Fruit fly (Drosophila melanogaster): Measurements from ENCODE around the gene CG17440.

Gene CG17440

DNA sequence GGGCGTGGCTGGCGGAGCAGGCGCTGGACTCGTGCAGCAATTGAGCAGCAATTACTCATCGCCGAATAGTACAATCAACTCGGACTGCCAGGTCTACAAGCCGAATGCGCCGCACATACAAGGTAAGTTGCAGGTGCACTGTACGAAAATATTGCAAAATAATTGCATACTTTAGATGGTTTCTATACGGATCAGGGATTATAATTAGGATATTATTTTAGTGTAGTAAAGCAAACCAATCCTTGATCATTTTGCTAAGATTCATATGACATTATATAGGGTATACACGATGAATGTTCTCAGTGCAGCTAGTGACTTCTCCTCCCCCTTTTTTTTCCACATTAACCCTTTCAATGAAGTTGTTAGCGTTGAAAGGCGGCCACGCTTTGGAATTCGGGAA is 25.8 kb upstream of the CG17440 start (continued):
- no peak for TF ChIP-seq Doc2 (GFP tag; IDR thresholded peaks at IDR 0.05)
- no peak for TF ChIP-seq Side (GFP tag; optimal IDR thresholded peaks at IDR 0.05)
- TF ChIP-seq CG10431 (GFP tag; optimal IDR thresholded peaks at IDR 0.05) = no peak
- no peak for TF ChIP-seq CG3281 (GFP tag; optimal IDR thresholded peaks at IDR 0.05)
- TF ChIP-seq CG13123 (GFP tag; optimal IDR thresholded peaks at IDR 0.05) = no peak
- no peak for TF ChIP-seq CG6175 (GFP tag; IDR thresholded peaks at IDR 0.05)
- TF ChIP-seq sens (GFP tag) = peak; percentile 84
- TF ChIP-seq CG17328 (GFP tag; IDR thresholded peaks at IDR 0.05) = peak; percentile 56; the same call in 1 of the 2 replicates
- no peak for TF ChIP-seq oc (tag; optimal IDR thresholded peaks at IDR 0.05)
- no peak for TF ChIP-seq Rfx (GFP tag; IDR thresholded peaks at IDR 0.05)
- no peak for TF ChIP-seq NFAT (GFP tag; IDR thresholded peaks at IDR 0.05)
- TF ChIP-seq Dll (GFP tag; IDR thresholded peaks at IDR 0.05; ENCODE audit: partially characterized antibody) = no peak
- no peak for TF ChIP-seq ERR (GFP tag; optimal IDR thresholded peaks at IDR 0.05)
- TF ChIP-seq Nf-YB (GFP tag; optimal IDR thresholded peaks at IDR 0.05) = no peak
- TF ChIP-seq CG10543 (GFP tag; optimal IDR thresholded peaks at IDR 0.05) = no peak
- no peak for TF ChIP-seq CG8359 (GFP tag; optimal IDR thresholded peaks at IDR 0.05; ENCODE audit: borderline replicate concordance)
- TF ChIP-seq lola (GFP tag; optimal IDR thresholded peaks at IDR 0.05) = peak in 1 of 3 experiments; percentile 51
- TF ChIP-seq ash1 (GFP tag; optimal IDR thresholded peaks at IDR 0.05) = no peak
- peak; percentile 11 for TF ChIP-seq CG30403 (GFP tag; optimal IDR thresholded peaks at IDR 0.05)
- TF ChIP-seq CG16815 (GFP tag; optimal IDR thresholded peaks at IDR 0.05) = peak; percentile 19
- peak; percentile 57; the same call in 1 of the 3 replicates for TF ChIP-seq ci (GFP tag; IDR thresholded peaks at IDR 0.05)
- TF ChIP-seq Bdp1 (GFP tag; optimal IDR thresholded peaks at IDR 0.05) = no peak
- TF ChIP-seq HLH3B (GFP tag; IDR thresholded peaks at IDR 0.05) = no peak; the same call in 1 of the 2 replicates
- TF ChIP-seq CG2712 (tag; optimal IDR thresholded peaks at IDR 0.05) = peak; percentile 57
- TF ChIP-seq cwo (GFP tag; optimal IDR thresholded peaks at IDR 0.05) = no peak
- peak; percentile 35 for TF ChIP-seq CG12391 (tag; optimal IDR thresholded peaks at IDR 0.05)
- no peak for TF ChIP-seq vfl (GFP tag; optimal IDR thresholded peaks at IDR 0.05)
- TF ChIP-seq hth (optimal IDR thresholded peaks at IDR 0.05) = no peak
- peak; percentile 57; the same call in 1 of the 2 replicates for TF ChIP-seq ara (GFP tag; IDR thresholded peaks at IDR 0.05)
- TF ChIP-seq CG33557 (GFP tag; optimal IDR thresholded peaks at IDR 0.05) = no peak
- no peak for TF ChIP-seq CG34376 (GFP tag; optimal IDR thresholded peaks at IDR 0.05)
- TF ChIP-seq p53 (GFP tag; optimal IDR thresholded peaks at IDR 0.05) = no peak
- TF ChIP-seq CG17829 (tag; optimal IDR thresholded peaks at IDR 0.05) = peak; percentile 15
- no peak for TF ChIP-seq CG9215 (GFP tag; IDR thresholded peaks at IDR 0.05)
- peak; percentile 36 for TF ChIP-seq CG15601 (tag; optimal IDR thresholded peaks at IDR 0.05)
- TF ChIP-seq sug (tag; optimal IDR thresholded peaks at IDR 0.05) = no peak
- TF ChIP-seq CG4328 (GFP tag; optimal IDR thresholded peaks at IDR 0.05) = no peak
- peak in 1 of 2 experiments; percentile 62 for TF ChIP-seq bsh (GFP tag; optimal IDR thresholded peaks at IDR 0.05)
- peak; percentile 1 for TF ChIP-seq CG13775 (GFP tag; optimal IDR thresholded peaks at IDR 0.05)
- no peak for TF ChIP-seq CG6765 (GFP tag; optimal IDR thresholded peaks at IDR 0.05)
- no peak for TF ChIP-seq CG1647 (GFP tag; optimal IDR thresholded peaks at IDR 0.05)
- TF ChIP-seq CG3726 (GFP tag; IDR thresholded peaks at IDR 0.05) = no peak
- TF ChIP-seq Sox100B (GFP tag; optimal IDR thresholded peaks at IDR 0.05) = no peak
- no peak for TF ChIP-seq TFAM (GFP tag; optimal IDR thresholded peaks at IDR 0.05)
- TF ChIP-seq CG32772 (GFP tag; IDR thresholded peaks at IDR 0.05) = no peak
- TF ChIP-seq eyg (GFP tag; optimal IDR thresholded peaks at IDR 0.05) = no peak
- no peak for TF ChIP-seq D (optimal IDR thresholded peaks at IDR 0.05)
- TF ChIP-seq D (GFP tag; optimal IDR thresholded peaks at IDR 0.05) = no peak
- TF ChIP-seq CG1603 (tag; optimal IDR thresholded peaks at IDR 0.05) = peak; percentile 71
- no peak for TF ChIP-seq Sry-δ (GFP tag; optimal IDR thresholded peaks at IDR 0.05)
- TF ChIP-seq gcm (GFP tag; optimal IDR thresholded peaks at IDR 0.05) = no peak
- TF ChIP-seq tna (GFP tag; IDR thresholded peaks at IDR 0.05; ENCODE audit: partially characterized antibody) = no peak
